Worm (Caenorhabditis elegans): ENCODE measurements around the gene C25F9.8.

DNA sequence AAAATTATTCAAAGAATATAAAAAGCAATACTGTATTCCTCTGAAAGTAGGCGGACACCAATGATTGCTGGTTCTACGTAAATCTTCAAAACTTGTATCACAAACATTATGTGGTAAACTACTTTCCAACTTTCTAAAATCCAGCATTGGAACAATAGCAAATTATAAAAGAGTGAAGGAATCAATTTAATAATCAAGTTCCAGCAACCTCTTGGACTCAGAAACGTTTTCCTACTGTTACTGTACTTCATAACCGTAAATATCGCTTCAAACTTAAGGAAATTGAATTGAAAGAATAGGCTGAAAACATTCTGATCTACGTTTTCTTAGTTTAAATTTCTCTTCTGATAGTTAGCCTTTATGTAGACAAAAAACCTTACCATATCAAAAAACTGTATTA lies 8.8 kb downstream of the C25F9.8 start:
- TF ChIP-seq ces-1 (GFP tag; optimal IDR thresholded peaks at IDR 0.05): no peak
- no peak for TF ChIP-seq nhr-76 (tag; optimal IDR thresholded peaks at IDR 0.05)
- no peak for TF ChIP-seq snpc-4 (tag; optimal IDR thresholded peaks at IDR 0.05)
- TF ChIP-seq unc-62 (GFP tag; optimal IDR thresholded peaks at IDR 0.05): no peak
- TF ChIP-seq lin-13 (tag; optimal IDR thresholded peaks at IDR 0.05): no peak
- TF ChIP-seq ham-2 (GFP tag; optimal IDR thresholded peaks at IDR 0.05): no peak

Measured in whole organism, mixed stage, embryonic.